Worm (Caenorhabditis elegans) whole organism, L2 larva: ENCODE measurements around the gene ins-10.

Source experiments
- R02D3.7 ChIP-seq: fragments of 150-350 bp; optimal IDR thresholded peaks from 2 replicates; lab custom pipeline; 2014; ENCODE audit warnings: missing biosample characterization, missing genetic modification characterization
- ama-1 ChIP-seq: fragments of 150-350 bp; optimal IDR thresholded peaks from 2 replicates; lab custom pipeline; 2018; ENCODE audit warnings: inconsistent platforms
- crh-2 ChIP-seq: sonication (generic microtip); optimal IDR thresholded peaks from 2 replicates; lab custom pipeline; 2017; ENCODE audit warnings: missing biosample characterization, missing genetic modification characterization
- elt-1 ChIP-seq: fragments of 150-350 bp; optimal IDR thresholded peaks from 2 replicates; lab custom pipeline; 2014; ENCODE audit warnings: missing biosample characterization, missing genetic modification characterization
- gmeb-1 ChIP-seq: fragments of 150-350 bp; optimal IDR thresholded peaks from 2 replicates; lab custom pipeline; 2014; ENCODE audit warnings: missing biosample characterization, missing genetic modification characterization
- nhr-6 ChIP-seq: fragments of 150-350 bp; optimal IDR thresholded peaks from 2 replicates; lab custom pipeline; 2014; ENCODE audit warnings: missing biosample characterization, missing genetic modification characterization
- unc-39 ChIP-seq: fragments of 150-350 bp; optimal IDR thresholded peaks from 2 replicates; lab custom pipeline; 2014; ENCODE audit warnings: missing biosample characterization, missing genetic modification characterization
- unc-62 ChIP-seq: fragments of 150-350 bp; optimal IDR thresholded peaks from 2 replicates; lab custom pipeline; 2014; ENCODE audit warnings: missing biosample characterization, missing genetic modification reagents, missing genetic modification characterization

DNA sequence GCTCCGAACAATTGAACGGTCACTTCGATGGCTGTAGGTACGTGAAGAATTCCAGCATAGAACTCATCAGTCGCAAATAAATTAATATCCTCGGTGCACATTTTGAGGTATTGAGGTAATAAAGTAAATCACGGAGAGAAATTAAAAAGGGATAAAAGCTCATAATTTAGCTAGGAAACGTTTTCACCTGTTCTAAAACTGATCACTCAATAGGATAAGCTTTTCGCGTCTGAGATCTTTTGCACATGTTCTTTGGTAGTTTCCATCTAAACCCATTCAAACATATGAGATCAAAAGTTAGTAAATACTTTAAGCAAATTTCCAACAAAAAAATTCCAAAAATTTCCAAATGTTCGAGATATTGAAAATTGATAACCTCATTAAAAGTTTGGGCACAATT, 16.3 kb upstream of the ins-10 start, which contains the start of gene srh-308:
- no peak for TF ChIP-seq nhr-6 (tag; lab: Kevin White, UChicago)
- TF ChIP-seq ama-1 (lab: Kevin White, UChicago): no peak
- no peak for TF ChIP-seq unc-39 (tag; lab: Kevin White, UChicago)
- no peak for TF ChIP-seq elt-1 (tag; lab: Kevin White, UChicago)
- TF ChIP-seq gmeb-1 (tag; lab: Kevin White, UChicago): no peak
- no peak for TF ChIP-seq unc-62 (GFP tag; lab: Kevin White, UChicago)
- no peak for TF ChIP-seq R02D3.7 (tag; lab: Kevin White, UChicago)
- TF ChIP-seq crh-2 (tag; lab: Kevin White, UChicago): no peak
